Worm (Caenorhabditis elegans) whole organism, midembryonic: Measurements from ENCODE around the gene kup-1.

Experiments
- T22C8.4 ChIP-seq: fragments of 200-800 bp; sonication (Bioruptor generic); IDR thresholded peaks from 2 replicates; pipeline ENCODE4 v1.3.6; 2022; ENCODE audit warnings: missing genetic modification characterization, missing compliant biosample characterization
- cog-1 ChIP-seq: sonication (generic microtip); optimal IDR thresholded peaks from 2 replicates; lab custom pipeline; 2016; ENCODE audit warnings: missing genetic modification characterization, missing compliant biosample characterization
- flt-1 ChIP-seq: fragments of 200-800 bp; sonication (Bioruptor generic); IDR thresholded peaks from 2 replicates; pipeline ENCODE4 v1.3.6; 2022; ENCODE audit warnings: missing genetic modification characterization, missing compliant biosample characterization
- klf-2 ChIP-seq: fragments of 200-800 bp; sonication (Bioruptor generic); conservative IDR thresholded peaks from 2 replicates; pipeline ENCODE4 v1.3.6; 2022; ENCODE audit warnings: missing genetic modification reagents, missing genetic modification characterization, missing compliant biosample characterization
- med-1 ChIP-seq: sonication (generic microtip); optimal IDR thresholded peaks from 2 replicates; lab custom pipeline; 2017; ENCODE audit warnings: missing genetic modification characterization, mild to moderate bottlenecking, missing compliant biosample characterization, antibody characterized with exemption, missing genetic modification reagents; ENCODE audit not compliant: insufficient read depth
- tab-1 ChIP-seq: fragments of 200-800 bp; sonication (Bioruptor generic); IDR thresholded peaks from 2 replicates; pipeline ENCODE4 v1.3.6; 2022; ENCODE audit warnings: missing genetic modification characterization, missing compliant biosample characterization
- ztf-23 ChIP-seq: fragments of 200-800 bp; sonication (Bioruptor generic); IDR thresholded peaks from 2 replicates; pipeline ENCODE4 v1.3.6; 2022; ENCODE audit warnings: missing genetic modification reagents, missing genetic modification characterization, missing compliant biosample characterization
- ztf-29 ChIP-seq: fragments of 200-800 bp; sonication (Bioruptor generic); IDR thresholded peaks from 2 replicates; pipeline ENCODE4 v1.3.6; 2022; ENCODE audit warnings: missing genetic modification reagents, missing genetic modification characterization, missing compliant biosample characterization

ce11 chrV:12028151-12028550 lies 12.5 kb downstream of the kup-1 start:
- TF ChIP-seq ztf-29 (GFP tag; lab: Robert Waterston, UW) (no peak), flt-1 (GFP tag; lab: Robert Waterston, UW) (no peak), cog-1 (tag; lab: Kevin White, UChicago) (no peak), ztf-23 (GFP tag; lab: Robert Waterston, UW) (no peak), T22C8.4 (no peak), klf-2 (GFP tag; lab: Robert Waterston, UW) (no peak), tab-1 (no peak), med-1 (GFP tag; lab: Kevin White, UChicago) (no peak)
